Fruit fly (Drosophila melanogaster) whole organism, embryonic: ENCODE measurements around the gene Gbs-70E.

Experiments
- B-H1 ChIP-seq: fragments of 200-800 bp; sonication (Bioruptor generic); IDR thresholded peaks from 3 replicates; pipeline ENCODE4 v1.3.6; 2022; ENCODE audit warnings: missing biosample characterization, missing genetic modification characterization
- Blimp-1 ChIP-seq: fragments of 200-800 bp; sonication (Bioruptor generic); optimal IDR thresholded peaks from 3 replicates; lab custom pipeline; 2018; ENCODE audit warnings: missing biosample characterization, missing genetic modification characterization, mild to moderate bottlenecking, moderate library complexity, missing genetic modification reagents
- BtbVII ChIP-seq: fragments of 200-800 bp; sonication (Bioruptor generic); optimal IDR thresholded peaks from 3 replicates; lab custom pipeline; 2017; ENCODE audit warnings: missing biosample characterization, mild to moderate bottlenecking, missing genetic modification characterization
- CG12659 ChIP-seq: fragments of 200-800 bp; sonication (Bioruptor generic); optimal IDR thresholded peaks from 3 replicates; lab custom pipeline; 2017; ENCODE audit warnings: mild to moderate bottlenecking, missing biosample characterization, missing genetic modification reagents, missing genetic modification characterization
- CG13296 ChIP-seq: fragments of 200-800 bp; sonication (Bioruptor generic); optimal IDR thresholded peaks from 3 replicates; lab custom pipeline; 2018; ENCODE audit warnings: missing biosample characterization, mild to moderate bottlenecking, missing genetic modification characterization
- CG13775 ChIP-seq: fragments of 200-800 bp; sonication (Bioruptor generic); optimal IDR thresholded peaks from 3 replicates; lab custom pipeline; 2017; ENCODE audit warnings: missing biosample characterization, mild to moderate bottlenecking, missing genetic modification characterization
- CG13894 ChIP-seq: fragments of 200-800 bp; sonication (Bioruptor generic); optimal IDR thresholded peaks from 3 replicates; lab custom pipeline; 2018; ENCODE audit warnings: missing biosample characterization, mild to moderate bottlenecking, missing genetic modification characterization, moderate library complexity
- CG15073 ChIP-seq: fragments of 200-800 bp; sonication (Bioruptor generic); optimal IDR thresholded peaks from 2 replicates; lab custom pipeline; 2016; ENCODE audit warnings: missing biosample characterization, missing genetic modification characterization
- CG1647 ChIP-seq: fragments of 200-800 bp; sonication (Bioruptor generic); optimal IDR thresholded peaks from 3 replicates; lab custom pipeline; 2016; ENCODE audit warnings: missing biosample characterization, missing genetic modification characterization
- CG18011 ChIP-seq: fragments of 200-800 bp; sonication (Bioruptor generic); optimal IDR thresholded peaks from 2 replicates; lab custom pipeline; 2017; ENCODE audit warnings: missing biosample characterization, missing genetic modification characterization, mild to moderate bottlenecking, moderate library complexity, missing genotype
- CG18262 ChIP-seq: fragments of 200-800 bp; optimal IDR thresholded peaks from 3 replicates; lab custom pipeline; 2019; ENCODE audit warnings: missing biosample characterization, mild to moderate bottlenecking, missing genetic modification characterization, moderate library complexity
- CG2120 ChIP-seq: fragments of 200-800 bp; sonication (Bioruptor generic); optimal IDR thresholded peaks from 3 replicates; lab custom pipeline; 2016; ENCODE audit warnings: missing biosample characterization, missing genetic modification characterization
- CG2129 ChIP-seq: fragments of 200-800 bp; sonication (Bioruptor generic); IDR thresholded peaks from 2 replicates; pipeline ENCODE4 v1.3.6; 2022; ENCODE audit warnings: missing biosample characterization, missing genetic modification characterization; ENCODE audit not compliant: partially characterized antibody
- CG30020 ChIP-seq: fragments of 200-800 bp; optimal IDR thresholded peaks from 2 replicates; lab custom pipeline; 2019; ENCODE audit warnings: missing biosample characterization, mild to moderate bottlenecking, missing genetic modification characterization, moderate library complexity
- CG3163 ChIP-seq: fragments of 200-800 bp; sonication (Bioruptor generic); optimal IDR thresholded peaks from 3 replicates; lab custom pipeline; 2016; ENCODE audit warnings: missing biosample characterization, missing genetic modification characterization
- CG32772 ChIP-seq: fragments of 200-800 bp; sonication (Bioruptor generic); IDR thresholded peaks from 2 replicates; pipeline ENCODE4 v1.3.6; 2022; ENCODE audit warnings: missing biosample characterization, missing genetic modification characterization
- CG3281 ChIP-seq: fragments of 200-800 bp; sonication (Bioruptor generic); optimal IDR thresholded peaks from 3 replicates; lab custom pipeline; 2017; ENCODE audit warnings: missing biosample characterization, mild to moderate bottlenecking, missing genetic modification characterization
- CG34422 ChIP-seq: fragments of 200-800 bp; sonication (Bioruptor generic); IDR thresholded peaks from 3 replicates; pipeline ENCODE4 v1.3.6; 2022; ENCODE audit warnings: missing biosample characterization, missing genetic modification characterization
- CG3995 ChIP-seq: fragments of 200-800 bp; sonication (Bioruptor generic); optimal IDR thresholded peaks from 3 replicates; lab custom pipeline; 2016; ENCODE audit warnings: missing biosample characterization, missing genetic modification characterization
- CG4328 ChIP-seq: fragments of 200-800 bp; sonication (Bioruptor generic); optimal IDR thresholded peaks from 3 replicates; lab custom pipeline; 2017; ENCODE audit warnings: missing biosample characterization, missing genetic modification reagents, missing genetic modification characterization
- CG4707 ChIP-seq: fragments of 200-800 bp; sonication (Bioruptor generic); optimal IDR thresholded peaks from 2 replicates; lab custom pipeline; 2018; ENCODE audit warnings: missing biosample characterization, mild to moderate bottlenecking, missing genetic modification characterization, moderate library complexity
- CG6791 ChIP-seq: fragments of 200-800 bp; sonication (Bioruptor generic); IDR thresholded peaks from 3 replicates; pipeline ENCODE4 v1.3.6; 2022; ENCODE audit warnings: missing biosample characterization, missing genetic modification characterization; ENCODE audit not compliant: partially characterized antibody
- CG7987 ChIP-seq: fragments of 200-800 bp; sonication (Bioruptor generic); optimal IDR thresholded peaks from 2 replicates; lab custom pipeline; 2018; ENCODE audit warnings: missing biosample characterization, mild to moderate bottlenecking, missing genetic modification characterization, moderate library complexity
- CG9727 ChIP-seq: fragments of 200-800 bp; sonication (Bioruptor generic); optimal IDR thresholded peaks from 3 replicates; lab custom pipeline; 2017; ENCODE audit warnings: missing biosample characterization, mild to moderate bottlenecking, missing genetic modification characterization
- CG9932 ChIP-seq: fragments of 200-800 bp; sonication (Bioruptor generic); IDR thresholded peaks from 2 replicates; pipeline ENCODE4 v1.3.6; 2022; ENCODE audit warnings: missing biosample characterization, missing genetic modification characterization
- Doc2 ChIP-seq: fragments of 200-800 bp; sonication (Bioruptor generic); IDR thresholded peaks from 2 replicates; pipeline ENCODE4 v1.3.6; 2022; ENCODE audit warnings: missing biosample characterization, missing genetic modification characterization
- Ets65A ChIP-seq: fragments of 200-800 bp; sonication (Bioruptor generic); peaks from one replicate; lab custom pipeline; 2016; ENCODE audit warnings: missing biosample characterization, missing genetic modification characterization
- HLHmδ ChIP-seq: fragments of 200-800 bp; sonication (Bioruptor generic); optimal IDR thresholded peaks from 2 replicates; lab custom pipeline; 2018; ENCODE audit warnings: missing biosample characterization, mild to moderate bottlenecking, missing genetic modification characterization, moderate library complexity
- Med ChIP-seq: fragments of 200-800 bp; sonication (Bioruptor generic); peaks from one replicate; lab custom pipeline; 2016; ENCODE audit warnings: missing biosample characterization, missing genetic modification characterization, mild to moderate bottlenecking, inconsistent platforms, moderate library complexity
- Nf-YB ChIP-seq: fragments of 200-800 bp; sonication (Bioruptor generic); optimal IDR thresholded peaks from 3 replicates; lab custom pipeline; 2019; ENCODE audit warnings: missing biosample characterization, mild to moderate bottlenecking, missing genetic modification characterization, moderate library complexity
- Oli ChIP-seq: fragments of 200-800 bp; sonication (Bioruptor generic); optimal IDR thresholded peaks from 2 replicates; lab custom pipeline; 2018; ENCODE audit warnings: missing biosample characterization, mild to moderate bottlenecking, missing genetic modification characterization, moderate library complexity
- Optix ChIP-seq: fragments of 200-800 bp; sonication (Bioruptor generic); IDR thresholded peaks from 3 replicates; pipeline ENCODE4 v1.3.6; 2022; ENCODE audit warnings: missing biosample characterization, missing genetic modification characterization
- TFAM ChIP-seq: fragments of 200-800 bp; sonication (Bioruptor generic); optimal IDR thresholded peaks from 2 replicates; lab custom pipeline; 2017; ENCODE audit warnings: missing biosample characterization, missing genetic modification characterization, inconsistent platforms
- YL-1 ChIP-seq: fragments of 200-800 bp; sonication (Bioruptor generic); optimal IDR thresholded peaks from 3 replicates; lab custom pipeline; 2017; ENCODE audit warnings: missing biosample characterization, mild to moderate bottlenecking, missing genetic modification characterization
- ac ChIP-seq: fragments of 200-800 bp; sonication (Bioruptor generic); optimal IDR thresholded peaks from 3 replicates; lab custom pipeline; 2017; ENCODE audit warnings: missing biosample characterization, mild to moderate bottlenecking, missing genetic modification characterization
- amos ChIP-seq: fragments of 200-800 bp; sonication (Bioruptor generic); IDR thresholded peaks from 2 replicates; pipeline ENCODE4 v1.3.6; 2022; ENCODE audit warnings: missing biosample characterization, missing genetic modification characterization; ENCODE audit not compliant: partially characterized antibody
- ara ChIP-seq: fragments of 200-800 bp; sonication (Bioruptor generic); IDR thresholded peaks from 2 replicates; pipeline ENCODE4 v1.3.6; 2022; ENCODE audit warnings: missing biosample characterization, missing genetic modification characterization
- ato ChIP-seq: fragments of 200-800 bp; sonication (Bioruptor generic); IDR thresholded peaks from 2 replicates; pipeline ENCODE4 v1.3.6; 2022; ENCODE audit warnings: missing biosample characterization, missing genetic modification characterization; ENCODE audit not compliant: partially characterized antibody
- bsh ChIP-seq, 2 experiments: fragments of 200-800 bp; sonication (Bioruptor generic); optimal IDR thresholded peaks; 2 replicates each; lab custom pipeline; 2017 to 2018; ENCODE audit warnings: mild to moderate bottlenecking in 2 of 2, missing biosample characterization in 2 of 2, missing genetic modification characterization in 2 of 2, moderate library complexity in 1 of 2
- dm ChIP-seq: fragments of 200-800 bp; sonication (Bioruptor generic); optimal IDR thresholded peaks from 3 replicates; lab custom pipeline; 2016; ENCODE audit warnings: missing biosample characterization, missing genetic modification characterization
- eve ChIP-seq, 2 experiments: fragments of >200 bp; optimal IDR thresholded peaks; 2 replicates each; lab custom pipeline; 2017; ENCODE audit warnings: missing biosample characterization in 2 of 2, missing genetic modification characterization in 2 of 2
- hb ChIP-seq: fragments of 200-800 bp; sonication (Bioruptor generic); IDR thresholded peaks from 3 replicates; pipeline ENCODE4 v1.3.6; 2022; ENCODE audit warnings: missing biosample characterization, missing genetic modification characterization; ENCODE audit not compliant: partially characterized antibody
- hbn ChIP-seq: fragments of 200-800 bp; sonication (Bioruptor generic); IDR thresholded peaks from 2 replicates; pipeline ENCODE4 v1.3.6; 2022; ENCODE audit warnings: missing biosample characterization, missing genetic modification characterization; ENCODE audit not compliant: partially characterized antibody
- pan ChIP-seq, 4 experiments: fragments of >200 bp in 3 of 4; fragments of 200-800 bp in 1 of 4; sonication (Bioruptor generic) in 1 of 4; optimal IDR thresholded peaks in 3 of 4; IDR thresholded peaks in 1 of 4; 2 replicates each; pipeline versions ENCODE4 v1.3.6 to Lab custom; 2017 to 2022; ENCODE audit warnings: missing biosample characterization in 2 of 4, missing genetic modification characterization in 2 of 4, mixed read lengths in 1 of 4
- sima ChIP-seq: fragments of 200-800 bp; sonication (Bioruptor generic); optimal IDR thresholded peaks from 2 replicates; lab custom pipeline; 2016; ENCODE audit warnings: missing biosample characterization, missing genetic modification characterization
- ttk ChIP-seq: fragments of 200-800 bp; sonication (Bioruptor generic); IDR thresholded peaks from 2 replicates; pipeline ENCODE4 v2.1.2; 2022; ENCODE audit warnings: missing biosample characterization, missing genetic modification characterization
- unc-4 ChIP-seq: fragments of 200-800 bp; sonication (Bioruptor generic); IDR thresholded peaks from 2 replicates; pipeline ENCODE4 v1.3.6; 2022; ENCODE audit warnings: missing biosample characterization, missing genetic modification characterization; ENCODE audit not compliant: partially characterized antibody
- wdn ChIP-seq: fragments of 200-800 bp; sonication (Bioruptor generic); IDR thresholded peaks from 2 replicates; pipeline ENCODE4 v1.3.6; 2022; ENCODE audit warnings: missing biosample characterization, missing genetic modification characterization
- yki ChIP-seq: fragments of >200 bp; optimal IDR thresholded peaks from 3 replicates; lab custom pipeline; 2018
- zen2 ChIP-seq: fragments of 200-800 bp; sonication (Bioruptor generic); IDR thresholded peaks from 3 replicates; pipeline ENCODE4 v1.3.6; 2022; ENCODE audit warnings: missing biosample characterization, missing genetic modification characterization; ENCODE audit not compliant: partially characterized antibody

The Gbs-70E gene

DNA sequence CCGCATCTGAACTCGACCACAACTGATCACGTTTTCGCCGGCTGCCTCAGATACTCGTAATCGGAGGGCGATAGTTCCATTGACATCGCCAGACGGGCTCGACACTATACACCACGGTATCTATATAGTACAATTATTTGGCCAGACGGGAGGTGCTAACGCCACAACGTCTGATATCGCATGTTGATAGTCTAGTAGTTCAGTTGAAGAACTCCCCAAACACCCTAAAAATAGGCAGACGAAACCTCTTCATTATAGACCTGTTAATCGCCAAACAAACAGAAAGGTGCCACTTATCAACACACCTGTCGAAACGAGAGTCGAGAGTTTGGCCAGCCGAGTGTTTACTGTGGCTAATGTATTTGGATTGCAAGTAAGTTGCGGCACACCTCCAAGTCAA, 4.3 kb upstream of the Gbs-70E start (continued):
- TF ChIP-seq CG13775 (GFP tag; lab: Kevin White, UChicago) (no peak), CG4707 (peak; percentile 57), ara (GFP tag; lab: Robert Waterston, UW) (no peak), CG3281 (peak; percentile 40), CG12659 (GFP tag; lab: Kevin White, UChicago) (peak; percentile 42), unc-4 (GFP tag; lab: Robert Waterston, UW) (no peak), CG1647 (no peak), CG30020 (tag; lab: Kevin White, UChicago) (no peak), Med (GFP tag; lab: Kevin White, UChicago) (peak; percentile 88), TFAM (GFP tag; lab: Kevin White, UChicago) (no peak), Nf-YB (GFP tag; lab: Kevin White, UChicago) (peak; percentile 24), eve (GFP tag; optimal IDR thresholded peaks at IDR 0.05; lab: Kevin White, UChicago) (peak in 1 of 2 experiments; percentile 44), CG2129 (GFP tag; lab: Robert Waterston, UW) (no peak), YL-1 (GFP tag; lab: Kevin White, UChicago) (no peak), CG4328 (GFP tag; lab: Kevin White, UChicago) (peak; percentile 47), CG9932 (GFP tag; lab: Robert Waterston, UW) (no peak), yki (lab: Kevin White, UChicago) (no peak), hb (GFP tag; lab: Robert Waterston, UW) (no peak), CG6791 (GFP tag; lab: Robert Waterston, UW) (no peak), CG3995 (GFP tag; lab: Kevin White, UChicago) (no peak), HLHmδ (GFP tag; lab: Kevin White, UChicago) (no peak), ato (GFP tag; lab: Robert Waterston, UW) (no peak), CG13296 (GFP tag; lab: Kevin White, UChicago) (peak; percentile 44), B-H1 (no peak), hbn (GFP tag; lab: Robert Waterston, UW) (no peak), BtbVII (GFP tag; lab: Kevin White, UChicago) (peak; percentile 69), pan (optimal IDR thresholded peaks at IDR 0.05; lab: Kevin White, UChicago) (no peak), pan (GFP tag; optimal IDR thresholded peaks at IDR 0.05 in 1 of 2, IDR thresholded peaks at IDR 0.05 in 1 of 2) (peak in 1 of 2 experiments; percentile 6), CG15073 (GFP tag; lab: Kevin White, UChicago) (no peak), CG2120 (GFP tag; lab: Kevin White, UChicago) (no peak), Blimp-1 (GFP tag; lab: Kevin White, UChicago) (peak; percentile 40), CG13894 (tag; lab: Kevin White, UChicago) (peak; percentile 33), CG34422 (GFP tag; lab: Robert Waterston, UW) (no peak), ac (GFP tag; lab: Kevin White, UChicago) (peak; percentile 54), Oli (tag; lab: Kevin White, UChicago) (peak; percentile 20), amos (no peak), Ets65A (no peak), CG18262 (tag; lab: Kevin White, UChicago) (peak; percentile 37), CG9727 (no peak), CG18011 (GFP tag; lab: Kevin White, UChicago) (no peak), Optix (GFP tag; lab: Robert Waterston, UW) (no peak; the same call in 2 of the 3 replicates), Doc2 (GFP tag; lab: Robert Waterston, UW) (no peak), ttk (GFP tag; lab: Robert Waterston, UW) (no peak), zen2 (no peak), CG32772 (GFP tag; lab: Robert Waterston, UW) (no peak), CG3163 (GFP tag; lab: Kevin White, UChicago) (no peak), CG7987 (GFP tag; lab: Kevin White, UChicago) (peak; percentile 92), dm (no peak), bsh (GFP tag; optimal IDR thresholded peaks at IDR 0.05; lab: Kevin White, UChicago) (peak in 1 of 2 experiments; percentile 35), sima (GFP tag; lab: Kevin White, UChicago) (no peak), wdn (no peak)
